Worm (Caenorhabditis elegans) whole organism, mixed stage, embryonic: ENCODE data around the gene K10H10.9.

Experiments used
- bed-3 ChIP-seq: fragments of 200-800 bp; sonication (Bioruptor generic); optimal IDR thresholded peaks from 3 replicates; lab custom pipeline; 2018; ENCODE audit warnings: mild to moderate bottlenecking, missing genetic modification characterization, moderate library complexity, missing compliant biosample characterization
- drap-1 ChIP-seq: fragments of 200-800 bp; sonication (Bioruptor generic); optimal IDR thresholded peaks from 3 replicates; lab custom pipeline; 2018; ENCODE audit warnings: mild to moderate bottlenecking, missing genetic modification characterization, missing compliant biosample characterization
- elt-3 ChIP-seq: fragments of 150-350 bp; optimal IDR thresholded peaks from 2 replicates; lab custom pipeline; 2014; ENCODE audit warnings: missing biosample characterization, missing genetic modification characterization
- hlh-1 ChIP-seq: fragments of 150-350 bp; optimal IDR thresholded peaks from 2 replicates; lab custom pipeline; 2014; ENCODE audit warnings: missing biosample characterization, missing genetic modification reagents, missing genetic modification characterization
- lin-32 ChIP-seq: fragments of 200-800 bp; sonication (Bioruptor generic); optimal IDR thresholded peaks from 2 replicates; lab custom pipeline; 2018; ENCODE audit warnings: mild to moderate bottlenecking, missing genetic modification characterization, missing compliant biosample characterization
- lsy-2 ChIP-seq: fragments of 150-350 bp; optimal IDR thresholded peaks from 2 replicates; lab custom pipeline; 2014; ENCODE audit warnings: missing biosample characterization, missing genetic modification characterization
- nhr-28 ChIP-seq: fragments of 150-350 bp; optimal IDR thresholded peaks from 2 replicates; lab custom pipeline; 2014; ENCODE audit warnings: missing biosample characterization, missing genetic modification characterization
- nhr-76 ChIP-seq: sonication (generic microtip); optimal IDR thresholded peaks from 2 replicates; lab custom pipeline; 2017; ENCODE audit warnings: missing biosample characterization, missing genetic modification characterization
- pha-4 ChIP-seq: fragments of 150-350 bp; optimal IDR thresholded peaks from 2 replicates; lab custom pipeline; 2018; ENCODE audit warnings: missing biosample characterization, missing genetic modification reagents, missing genetic modification characterization
- unc-39 ChIP-seq: fragments of 150-350 bp; optimal IDR thresholded peaks from 2 replicates; lab custom pipeline; 2014; ENCODE audit warnings: missing biosample characterization, missing genetic modification characterization
- unc-62 ChIP-seq: fragments of 150-350 bp; optimal IDR thresholded peaks from 2 replicates; lab custom pipeline; 2014; ENCODE audit warnings: missing biosample characterization, missing genetic modification reagents, missing genetic modification characterization
- ztf-11 ChIP-seq: fragments of 150-350 bp; optimal IDR thresholded peaks from 2 replicates; lab custom pipeline; 2014; ENCODE audit warnings: missing biosample characterization, missing genetic modification characterization

DNA sequence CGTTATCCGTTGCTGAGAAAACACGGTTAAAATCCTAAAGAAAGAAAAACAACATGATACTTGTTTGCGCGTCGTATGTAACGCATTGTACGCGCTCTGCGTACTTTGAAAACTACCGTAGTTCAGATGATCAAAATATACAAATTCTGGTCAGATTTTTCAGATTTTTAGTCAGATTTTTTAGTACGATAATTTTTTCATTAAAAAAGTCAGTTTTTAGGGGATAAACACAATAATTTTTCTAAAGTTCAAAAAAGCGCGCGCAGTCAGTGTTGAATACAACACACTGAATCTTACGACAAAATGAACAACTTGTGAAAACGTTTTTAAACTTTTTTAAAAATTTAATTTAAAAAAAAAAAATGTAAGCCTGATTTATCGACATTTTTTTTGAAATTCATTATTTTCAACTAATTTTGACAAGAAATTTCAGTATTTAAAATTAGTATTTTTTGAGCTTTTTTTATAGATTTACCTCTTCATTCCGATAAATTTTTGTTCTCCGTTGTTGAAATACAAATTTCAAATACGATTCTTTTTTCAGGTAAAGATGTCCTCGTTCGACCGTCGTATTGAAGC is 8.8 kb upstream of the K10H10.9 start, which contains the start of gene pot-2:
- TF ChIP-seq unc-62 (GFP tag; lab: Kevin White, UChicago) (no peak), elt-3 (tag; lab: Kevin White, UChicago) (no peak), ztf-11 (tag; lab: Kevin White, UChicago) (no peak), unc-39 (tag; lab: Kevin White, UChicago) (no peak), nhr-76 (tag; lab: Kevin White, UChicago) (no peak), lsy-2 (tag; lab: Kevin White, UChicago) (no peak), hlh-1 (no peak), nhr-28 (no peak), bed-3 (GFP tag; lab: Kevin White, UChicago) (no peak), pha-4 (no peak), lin-32 (GFP tag; lab: Kevin White, UChicago) (no peak), drap-1 (GFP tag; lab: Kevin White, UChicago) (no peak)
